Fruit fly (Drosophila melanogaster) whole organism: Measurements from ENCODE around the gene LysX.

Source experiments
- CG8478 ChIP-seq: fragments of >200 bp; optimal IDR thresholded peaks from 2 replicates; lab custom pipeline; 2018; ENCODE audit warnings: inconsistent platforms
- Dll ChIP-seq: fragments of >200 bp; optimal IDR thresholded peaks from 2 replicates; lab custom pipeline; 2017
- psq ChIP-seq: fragments of >200 bp; optimal IDR thresholded peaks from 2 replicates; lab custom pipeline; 2017
- usp ChIP-seq: fragments of >200 bp; optimal IDR thresholded peaks from 2 replicates; lab custom pipeline; 2017; ENCODE audit warnings: missing biosample characterization, missing genetic modification characterization, mixed read lengths

- TF ChIP-seq usp (GFP tag; lab: Kevin White, UChicago) (no peak), psq (lab: Kevin White, UChicago) (no peak), Dll (lab: Kevin White, UChicago) (no peak), CG8478 (lab: Kevin White, UChicago) (no peak)
These were observed 43.4 kb downstream of the LysX start for dm6 chr3L:1151691-1152090.
